Fruit fly (Drosophila melanogaster): ENCODE data around the gene CG15576.

CG15576 gene

dm6 chrX:4276900-4277299 lies 24.3 kb upstream of the CG15576 start, which contains the start of gene CG15577:
Gene CG15577, minus strand, starts transcription at chrX:4277000.
- no peak for TF ChIP-seq br (GFP tag; optimal IDR thresholded peaks at IDR 0.05)
- TF ChIP-seq jim (GFP tag; optimal IDR thresholded peaks at IDR 0.05), result no peak
- no peak for TF ChIP-seq dl (GFP tag; optimal IDR thresholded peaks at IDR 0.05; ENCODE audit: insufficient read depth in 1 of 2, partially characterized antibody in 2 of 2)
- no peak for TF ChIP-seq sv (GFP tag; optimal IDR thresholded peaks at IDR 0.05)
- no peak for TF ChIP-seq Hnf4 (GFP tag; optimal IDR thresholded peaks at IDR 0.05)
- TF ChIP-seq Hr78 (GFP tag; optimal IDR thresholded peaks at IDR 0.05), result no peak
- TF ChIP-seq Dif (GFP tag; optimal IDR thresholded peaks at IDR 0.05; ENCODE audit: partially characterized antibody), result no peak

- no peak for TF ChIP-seq CG9705 (GFP tag; optimal IDR thresholded peaks at IDR 0.05)
- no peak for TF ChIP-seq Jra (GFP tag; optimal IDR thresholded peaks at IDR 0.05)
- TF ChIP-seq fru (GFP tag; optimal IDR thresholded peaks at IDR 0.05), result no peak
- no peak for TF ChIP-seq CrebA (GFP tag; optimal IDR thresholded peaks at IDR 0.05; ENCODE audit: borderline replicate concordance)
- no peak for TF ChIP-seq jim (GFP tag; optimal IDR thresholded peaks at IDR 0.05)
- no peak for TF ChIP-seq Dfd (GFP tag; optimal IDR thresholded peaks at IDR 0.05)
- TF ChIP-seq ey (GFP tag; optimal IDR thresholded peaks at IDR 0.05), result no peak
- TF ChIP-seq brk (GFP tag; optimal IDR thresholded peaks at IDR 0.05), result no peak
- no peak for TF ChIP-seq OdsH (GFP tag; optimal IDR thresholded peaks at IDR 0.05)
- TF ChIP-seq rgr (GFP tag; optimal IDR thresholded peaks at IDR 0.05), result no peak
- TF ChIP-seq GATAd (GFP tag; optimal IDR thresholded peaks at IDR 0.05), result no peak
- TF ChIP-seq tai (GFP tag; optimal IDR thresholded peaks at IDR 0.05), result no peak
- no peak for TF ChIP-seq dl (GFP tag; optimal IDR thresholded peaks at IDR 0.05; ENCODE audit: insufficient read depth in 1 of 2, partially characterized antibody in 2 of 2)
Observed at dm6 chrX:4273499-4273898, 20.9 kb upstream of the CG15576 start.

- no peak for TF ChIP-seq woc (GFP tag; optimal IDR thresholded peaks at IDR 0.05)
- TF ChIP-seq dl (GFP tag; optimal IDR thresholded peaks at IDR 0.05; ENCODE audit: insufficient read depth in 1 of 2, partially characterized antibody in 2 of 2), result no peak
- TF ChIP-seq GATAd (GFP tag; optimal IDR thresholded peaks at IDR 0.05), result no peak
- TF ChIP-seq sv (GFP tag; optimal IDR thresholded peaks at IDR 0.05), result no peak
- TF ChIP-seq OdsH (GFP tag; optimal IDR thresholded peaks at IDR 0.05), result no peak
- TF ChIP-seq Myc (optimal IDR thresholded peaks at IDR 0.05), result no peak
- TF ChIP-seq sage (GFP tag; optimal IDR thresholded peaks at IDR 0.05), result no peak
- TF ChIP-seq h (GFP tag; optimal IDR thresholded peaks at IDR 0.05), result no peak
Observed at dm6 chrX:4268401-4268800, 15.8 kb upstream of the CG15576 start, which contains the start of gene CG15572. Gene CG15572, plus strand, starts transcription at chrX:4268701.

dm6 chrX:4265797-4266196 lies 13.2 kb upstream of the CG15576 start, which contains the start of gene CG12691:
Gene CG12691, plus strand, starts transcription at chrX:4266097.
- no peak for TF ChIP-seq jim (GFP tag; optimal IDR thresholded peaks at IDR 0.05)
- TF ChIP-seq brk (GFP tag; optimal IDR thresholded peaks at IDR 0.05), result no peak
- TF ChIP-seq Myc (optimal IDR thresholded peaks at IDR 0.05), result no peak
- no peak for TF ChIP-seq Sp1 (GFP tag; optimal IDR thresholded peaks at IDR 0.05)
- TF ChIP-seq Hr83 (GFP tag; optimal IDR thresholded peaks at IDR 0.05; ENCODE audit: poor library complexity, severe bottlenecking), result no peak
- no peak for TF ChIP-seq psq (GFP tag; optimal IDR thresholded peaks at IDR 0.05)
- TF ChIP-seq dmrt93B (GFP tag; optimal IDR thresholded peaks at IDR 0.05), result no peak
- TF ChIP-seq br (GFP tag; optimal IDR thresholded peaks at IDR 0.05), result no peak
- no peak for TF ChIP-seq lola (GFP tag; optimal IDR thresholded peaks at IDR 0.05)
- no peak for TF ChIP-seq Vsx2 (GFP tag; optimal IDR thresholded peaks at IDR 0.05; ENCODE audit: partially characterized antibody)
- TF ChIP-seq Dif (GFP tag; optimal IDR thresholded peaks at IDR 0.05; ENCODE audit: partially characterized antibody), result no peak
- TF ChIP-seq ey (GFP tag; optimal IDR thresholded peaks at IDR 0.05), result no peak

DNA sequence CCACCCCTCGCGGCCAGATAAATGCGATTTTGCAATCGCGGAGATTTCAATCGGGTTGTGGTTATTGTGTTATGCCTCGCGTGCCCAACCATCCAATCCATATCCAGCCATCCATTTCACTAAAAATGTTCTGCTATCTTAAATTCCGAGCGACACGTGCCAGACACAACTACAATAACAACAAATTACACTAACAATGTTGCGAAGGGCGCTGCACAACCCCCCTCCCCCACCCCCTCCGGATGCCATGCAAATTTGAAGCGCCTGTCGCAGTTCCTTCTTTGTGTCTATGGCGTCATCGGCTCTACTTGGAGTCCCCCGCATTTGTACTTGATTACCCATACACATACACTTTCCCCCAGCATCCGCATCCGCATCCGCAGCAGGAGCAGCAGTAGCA lies 12.7 kb upstream of the CG15576 start:
- TF ChIP-seq dsf (GFP tag; optimal IDR thresholded peaks at IDR 0.05; ENCODE audit: borderline replicate concordance) (no peak), dl (GFP tag; optimal IDR thresholded peaks at IDR 0.05; ENCODE audit: insufficient read depth in 1 of 2, partially characterized antibody in 2 of 2) (no peak), rgr (GFP tag; optimal IDR thresholded peaks at IDR 0.05) (no peak), Hr83 (GFP tag; optimal IDR thresholded peaks at IDR 0.05; ENCODE audit: poor library complexity, severe bottlenecking) (no peak), Rel (GFP tag; optimal IDR thresholded peaks at IDR 0.05) (no peak), Rel (tag; optimal IDR thresholded peaks at IDR 0.05) (no peak), Sp1 (GFP tag; optimal IDR thresholded peaks at IDR 0.05) (no peak), HLH106 (tag; optimal IDR thresholded peaks at IDR 0.05) (no peak), br (GFP tag; optimal IDR thresholded peaks at IDR 0.05) (no peak), OdsH (GFP tag; optimal IDR thresholded peaks at IDR 0.05) (no peak), jim (GFP tag; optimal IDR thresholded peaks at IDR 0.05) (no peak), GATAd (GFP tag; optimal IDR thresholded peaks at IDR 0.05) (no peak), pan (optimal IDR thresholded peaks at IDR 0.05) (no peak), Hr78 (GFP tag; optimal IDR thresholded peaks at IDR 0.05) (no peak), sv (GFP tag; optimal IDR thresholded peaks at IDR 0.05) (no peak)

Measured in whole organism, wandering third instar larva.